Worm (Caenorhabditis elegans) whole organism, L4 larva: ENCODE data around the gene svop-1.
A peak's percentile ranks its signal among the peaks of the same experiment; 100 is the strongest.

Experiments
- D1046.2 ChIP-seq: fragments of 200-800 bp; sonication (Bioruptor generic); IDR thresholded peaks from 2 replicates; pipeline ENCODE4 v1.3.6; 2022; ENCODE audit warnings: missing genetic modification characterization, missing compliant biosample characterization
- F10B5.3 ChIP-seq: sonication (generic microtip); optimal IDR thresholded peaks from 2 replicates; lab custom pipeline; 2016; ENCODE audit warnings: mild to moderate bottlenecking, missing genetic modification characterization, missing compliant biosample characterization
- F26F4.8 ChIP-seq: fragments of 200-800 bp; sonication (Bioruptor generic); conservative IDR thresholded peaks from 2 replicates; pipeline ENCODE4 v1.3.6; 2022; ENCODE audit warnings: missing genetic modification characterization, missing compliant biosample characterization
- F37D6.2 ChIP-seq: sonication (generic microtip); optimal IDR thresholded peaks from 2 replicates; lab custom pipeline; 2016; ENCODE audit warnings: mild to moderate bottlenecking, missing genetic modification characterization, missing compliant biosample characterization
- R02D3.7 ChIP-seq: fragments of 150-350 bp; sonication (generic microtip); optimal IDR thresholded peaks from 3 replicates; lab custom pipeline; 2014; ENCODE audit warnings: missing biosample characterization, missing genetic modification characterization
- Y105C5A.15 ChIP-seq: fragments of 200-800 bp; sonication (Bioruptor generic); IDR thresholded peaks from 2 replicates; pipeline ENCODE4 v1.3.6; 2022; ENCODE audit warnings: missing genetic modification characterization, missing compliant biosample characterization
- Y48G9A.11 ChIP-seq: fragments of 200-800 bp; sonication (Bioruptor generic); IDR thresholded peaks from 2 replicates; pipeline ENCODE4 v1.3.6; 2022; ENCODE audit warnings: missing genetic modification reagents, missing genetic modification characterization, missing compliant biosample characterization
- Y5F2A.4 ChIP-seq: fragments of 200-800 bp; sonication (Bioruptor generic); optimal IDR thresholded peaks from 2 replicates; lab custom pipeline; 2018; ENCODE audit warnings: mild to moderate bottlenecking, missing genetic modification characterization, missing compliant biosample characterization
- Y75B8A.6 ChIP-seq: fragments of 200-800 bp; sonication (Bioruptor generic); IDR thresholded peaks from 2 replicates; pipeline ENCODE4 v1.3.6; 2022; ENCODE audit warnings: missing genetic modification reagents, missing genetic modification characterization, missing compliant biosample characterization
- ZK546.5 ChIP-seq, 2 experiments: sonication (generic microtip); optimal IDR thresholded peaks; 2 replicates each; lab custom pipeline; 2017; ENCODE audit warnings: missing biosample characterization in 2 of 2, missing genetic modification characterization in 2 of 2
- aha-1 ChIP-seq: fragments of 150-350 bp; peaks from one replicate; lab custom pipeline; 2014; ENCODE audit warnings: missing biosample characterization, missing genetic modification characterization
- ama-1 ChIP-seq: fragments of 150-350 bp; optimal IDR thresholded peaks from 2 replicates; lab custom pipeline; 2014; ENCODE audit warnings: inconsistent platforms, mixed read lengths
- ceh-20 ChIP-seq: fragments of 200-800 bp; sonication (Bioruptor generic); IDR thresholded peaks from 2 replicates; pipeline ENCODE4 v1.3.6; 2022; ENCODE audit warnings: missing genetic modification reagents, missing genetic modification characterization, missing compliant biosample characterization
- ceh-28 ChIP-seq: fragments of 150-350 bp; optimal IDR thresholded peaks from 2 replicates; lab custom pipeline; 2014; ENCODE audit warnings: missing biosample characterization, missing genetic modification reagents, missing genetic modification characterization
- ceh-32 ChIP-seq: sonication (generic microtip); optimal IDR thresholded peaks from 2 replicates; lab custom pipeline; 2016; ENCODE audit warnings: mild to moderate bottlenecking, missing genetic modification characterization, missing compliant biosample characterization; ENCODE audit not compliant: poor library complexity
- ceh-44 ChIP-seq: fragments of 200-800 bp; sonication (Bioruptor generic); IDR thresholded peaks from 2 replicates; pipeline ENCODE4 v1.3.6; 2022; ENCODE audit warnings: missing genetic modification reagents, missing genetic modification characterization, missing compliant biosample characterization
- ces-1 ChIP-seq: fragments of 150-350 bp; sonication (generic microtip); optimal IDR thresholded peaks from 4 replicates; lab custom pipeline; 2014; ENCODE audit warnings: missing biosample characterization, missing genetic modification reagents, missing genetic modification characterization
- daf-16 ChIP-seq, 3 experiments: sonication (generic microtip); optimal IDR thresholded peaks; 2 replicates each; lab custom pipeline; 2016 to 2017; ENCODE audit warnings: missing genetic modification characterization in 3 of 3, missing genetic modification reagents in 3 of 3, mild to moderate bottlenecking in 2 of 3, missing compliant biosample characterization in 2 of 3, missing biosample characterization in 1 of 3, moderate library complexity in 1 of 3
- daf-19 ChIP-seq: fragments of 200-800 bp; sonication (Bioruptor generic); conservative IDR thresholded peaks from 2 replicates; pipeline ENCODE4 v1.3.6; 2022; ENCODE audit warnings: missing genetic modification characterization, missing compliant biosample characterization
- daf-8 ChIP-seq: fragments of 200-800 bp; sonication (Bioruptor generic); IDR thresholded peaks from 2 replicates; pipeline ENCODE4 v1.3.6; 2022; ENCODE audit warnings: missing genetic modification characterization, missing compliant biosample characterization
- dmd-9 ChIP-seq: fragments of 200-800 bp; sonication (Bioruptor generic); IDR thresholded peaks from 2 replicates; pipeline ENCODE4 v1.3.6; 2022; ENCODE audit warnings: missing genetic modification reagents, missing genetic modification characterization, missing compliant biosample characterization
- dpl-1 ChIP-seq: fragments of 150-350 bp; optimal IDR thresholded peaks from 2 replicates; lab custom pipeline; 2014; ENCODE audit warnings: missing biosample characterization, missing genetic modification reagents, missing genetic modification characterization
- dve-1 ChIP-seq: sonication (generic microtip); optimal IDR thresholded peaks from 2 replicates; lab custom pipeline; 2017; ENCODE audit warnings: antibody characterized with exemption, mild to moderate bottlenecking, missing genetic modification characterization, missing compliant biosample characterization; ENCODE audit not compliant: insufficient read depth
- egl-43 ChIP-seq: fragments of 200-800 bp; sonication (Bioruptor generic); IDR thresholded peaks from 2 replicates; pipeline ENCODE4 v1.3.6; 2022; ENCODE audit warnings: missing genetic modification reagents, missing genetic modification characterization, missing compliant biosample characterization
- fkh-10 ChIP-seq: fragments of 150-350 bp; optimal IDR thresholded peaks from 2 replicates; lab custom pipeline; 2014; ENCODE audit warnings: missing biosample characterization, missing genetic modification reagents, missing genetic modification characterization
- hif-1 ChIP-seq, 2 experiments: sonication (generic microtip); optimal IDR thresholded peaks; 2 replicates each; lab custom pipeline; 2016 to 2017; ENCODE audit warnings: missing compliant biosample characterization in 2 of 2, missing genetic modification characterization in 2 of 2, missing genetic modification reagents in 2 of 2, missing genotype in 2 of 2, mild to moderate bottlenecking in 1 of 2
- hlh-11 ChIP-seq: fragments of 200-800 bp; sonication (Bioruptor generic); optimal IDR thresholded peaks from 2 replicates; lab custom pipeline; 2018; ENCODE audit warnings: mild to moderate bottlenecking, missing genetic modification characterization, missing compliant biosample characterization
- jun-1 ChIP-seq: fragments of 150-350 bp; optimal IDR thresholded peaks from 2 replicates; lab custom pipeline; 2014; ENCODE audit warnings: missing biosample characterization, missing genetic modification reagents, missing genetic modification characterization
- lin-1 ChIP-seq: fragments of 200-800 bp; sonication (Bioruptor generic); IDR thresholded peaks from 2 replicates; pipeline ENCODE4 v1.3.6; 2022; ENCODE audit warnings: missing genetic modification reagents, missing genetic modification characterization, missing compliant biosample characterization
- lin-13 ChIP-seq: fragments of 150-350 bp; optimal IDR thresholded peaks from 2 replicates; lab custom pipeline; 2014; ENCODE audit warnings: missing biosample characterization, missing genetic modification reagents, missing genetic modification characterization
- lsy-2 ChIP-seq, 2 experiments: fragments of 150-350 bp in 1 of 2; sonication (generic microtip) in 1 of 2; optimal IDR thresholded peaks; 2 replicates each; lab custom pipeline; 2014 to 2017; ENCODE audit warnings: missing biosample characterization in 2 of 2, missing genetic modification characterization in 2 of 2
- mdl-1 ChIP-seq, 2 experiments: fragments of 150-350 bp in 1 of 2; sonication (generic microtip) in 1 of 2; optimal IDR thresholded peaks; 2 replicates each; lab custom pipeline; 2014 to 2017; ENCODE audit warnings: missing biosample characterization in 2 of 2, missing genetic modification characterization in 2 of 2
- mep-1 ChIP-seq: fragments of 150-350 bp; sonication (generic microtip); optimal IDR thresholded peaks from 3 replicates; lab custom pipeline; 2014; ENCODE audit warnings: missing biosample characterization, missing genetic modification characterization
- nhr-111 ChIP-seq: fragments of 200-800 bp; sonication (Bioruptor generic); optimal IDR thresholded peaks from 2 replicates; lab custom pipeline; 2018; ENCODE audit warnings: mild to moderate bottlenecking, missing genetic modification characterization, missing compliant biosample characterization
- nhr-48 ChIP-seq: sonication (generic microtip); optimal IDR thresholded peaks from 2 replicates; lab custom pipeline; 2016; ENCODE audit warnings: mild to moderate bottlenecking, missing genetic modification characterization, missing compliant biosample characterization
- nhr-76 ChIP-seq: fragments of 150-350 bp; optimal IDR thresholded peaks from 2 replicates; lab custom pipeline; 2014; ENCODE audit warnings: missing biosample characterization, missing genetic modification characterization
- pha-4 ChIP-seq, 2 experiments: fragments of 150-350 bp in 1 of 2; fragments of 200-800 bp in 1 of 2; sonication (Bioruptor generic) in 1 of 2; IDR thresholded peaks in 1 of 2; optimal IDR thresholded peaks in 1 of 2; 2 replicates each; pipeline versions ENCODE4 v1.3.6 to Lab custom; 2014 to 2022; ENCODE audit warnings: missing genetic modification characterization in 2 of 2, missing genetic modification reagents in 2 of 2, missing biosample characterization in 1 of 2, missing compliant biosample characterization in 1 of 2
- php-3 ChIP-seq: fragments of 200-800 bp; sonication (Bioruptor generic); IDR thresholded peaks from 2 replicates; pipeline ENCODE4 v1.3.6; 2022; ENCODE audit warnings: missing genetic modification reagents, missing genetic modification characterization, missing compliant biosample characterization
- pqm-1 ChIP-seq: sonication (generic microtip); optimal IDR thresholded peaks from 2 replicates; lab custom pipeline; 2017; ENCODE audit warnings: missing biosample characterization, missing genetic modification characterization
- rbr-2 ChIP-seq: sonication (generic microtip); optimal IDR thresholded peaks from 2 replicates; lab custom pipeline; 2016; ENCODE audit warnings: missing genotype, missing genetic modification characterization, missing compliant biosample characterization
- saeg-2 ChIP-seq: fragments of 200-800 bp; sonication (Bioruptor generic); IDR thresholded peaks from 2 replicates; pipeline ENCODE4 v1.3.6; 2022; ENCODE audit warnings: missing genetic modification reagents, missing genetic modification characterization, missing compliant biosample characterization
- snpc-1.2 ChIP-seq: fragments of 200-800 bp; sonication (Bioruptor generic); IDR thresholded peaks from 2 replicates; pipeline ENCODE4 v1.3.6; 2022; ENCODE audit warnings: missing genetic modification reagents, missing genetic modification characterization, missing compliant biosample characterization
- spr-1 ChIP-seq: sonication (generic microtip); optimal IDR thresholded peaks from 2 replicates; lab custom pipeline; 2016; ENCODE audit warnings: mild to moderate bottlenecking, missing genetic modification characterization, missing compliant biosample characterization
- tra-1 ChIP-seq: fragments of 200-800 bp; sonication (Bioruptor generic); IDR thresholded peaks from 2 replicates; pipeline ENCODE4 v1.3.6; 2022; ENCODE audit warnings: missing genetic modification reagents, missing genetic modification characterization, missing compliant biosample characterization
- zfp-2 ChIP-seq: sonication (generic microtip); optimal IDR thresholded peaks from 2 replicates; lab custom pipeline; 2016; ENCODE audit warnings: mild to moderate bottlenecking, missing genetic modification characterization, missing compliant biosample characterization
- zfp-3 ChIP-seq: fragments of 200-800 bp; sonication (Bioruptor generic); conservative IDR thresholded peaks from 2 replicates; pipeline ENCODE4 v1.3.6; 2022; ENCODE audit warnings: missing genetic modification reagents, missing genetic modification characterization, missing compliant biosample characterization
- zip-2 ChIP-seq: fragments of 150-350 bp; optimal IDR thresholded peaks from 2 replicates; lab custom pipeline; 2014; ENCODE audit warnings: missing biosample characterization, missing genetic modification characterization
- ztf-11 ChIP-seq: fragments of 150-350 bp; optimal IDR thresholded peaks from 2 replicates; lab custom pipeline; 2014; ENCODE audit warnings: missing biosample characterization, missing genetic modification characterization

Gene svop-1

ce11 chrIII:8904044-8904443, 18.8 kb upstream of the svop-1 start, which contains the start of gene lin-9 (continued):
- TF ChIP-seq ZK546.5 (tag; optimal IDR thresholded peaks at IDR 0.05; lab: Kevin White, UChicago) (peak in 1 of 2 experiments; percentile 26), php-3 (GFP tag; lab: Robert Waterston, UW) (peak; percentile 86; the same call in 1 of the 2 replicates), R02D3.7 (tag; lab: Kevin White, UChicago) (no peak), egl-43 (peak; percentile 93), ama-1 (peak; percentile 47), snpc-1.2 (GFP tag; lab: Robert Waterston, UW) (peak; percentile 82), ceh-44 (peak; percentile 81), pha-4 (GFP tag; IDR thresholded peaks at IDR 0.05; lab: Robert Waterston, UW) (peak; percentile 93), pha-4 (tag; optimal IDR thresholded peaks at IDR 0.05; lab: Kevin White, UChicago) (no peak), ces-1 (GFP tag; lab: Kevin White, UChicago) (peak; percentile 37), mep-1 (tag; lab: Kevin White, UChicago) (peak; percentile 97), daf-16 (GFP tag; optimal IDR thresholded peaks at IDR 0.05; lab: Kevin White, UChicago) (peak; percentile 64 to 91), daf-16 (tag; optimal IDR thresholded peaks at IDR 0.05; lab: Kevin White, UChicago) (peak; percentile 89), nhr-111 (GFP tag; lab: Kevin White, UChicago) (no peak), Y105C5A.15 (no peak), daf-8 (GFP tag; lab: Robert Waterston, UW) (no peak), lsy-2 (tag; optimal IDR thresholded peaks at IDR 0.05; lab: Kevin White, UChicago) (peak; percentile 99 to 100), mdl-1 (tag; optimal IDR thresholded peaks at IDR 0.05; lab: Kevin White, UChicago) (peak; percentile 15 to 82), lin-13 (GFP tag; lab: Kevin White, UChicago) (peak; percentile 97), saeg-2 (GFP tag; lab: Robert Waterston, UW) (peak; percentile 78; the same call in 1 of the 2 replicates), hlh-11 (tag; lab: Kevin White, UChicago) (peak; percentile 100), zfp-2 (peak; percentile 67), ceh-28 (peak; percentile 35), dpl-1 (peak; percentile 97), fkh-10 (GFP tag; lab: Kevin White, UChicago) (peak; percentile 97), F10B5.3 (tag; lab: Kevin White, UChicago) (peak; percentile 90), ceh-32 (tag; lab: Kevin White, UChicago) (peak; percentile 76), F37D6.2 (tag; lab: Kevin White, UChicago) (peak; percentile 87), daf-19 (no peak), lin-1 (GFP tag; lab: Robert Waterston, UW) (peak; percentile 93), zip-2 (tag; lab: Kevin White, UChicago) (peak; percentile 20), dmd-9 (peak; percentile 90), tra-1 (GFP tag; lab: Robert Waterston, UW) (peak; percentile 92), nhr-48 (tag; lab: Kevin White, UChicago) (peak; percentile 88), D1046.2 (peak; percentile 86), nhr-76 (tag; lab: Kevin White, UChicago) (no peak), aha-1 (tag; lab: Kevin White, UChicago) (peak; percentile 100), pqm-1 (tag; lab: Kevin White, UChicago) (peak; percentile 19), ceh-20 (GFP tag; lab: Robert Waterston, UW) (peak; percentile 95), spr-1 (tag; lab: Kevin White, UChicago) (peak; percentile 93), Y5F2A.4 (GFP tag; lab: Kevin White, UChicago) (peak; percentile 2), F26F4.8 (GFP tag; lab: Robert Waterston, UW) (no peak), zfp-3 (GFP tag; lab: Robert Waterston, UW) (peak; percentile 91), rbr-2 (peak; percentile 94), Y75B8A.6 (GFP tag; lab: Robert Waterston, UW) (no peak), jun-1 (tag; lab: Kevin White, UChicago) (peak; percentile 84), ztf-11 (tag; lab: Kevin White, UChicago) (no peak), hif-1 (tag; optimal IDR thresholded peaks at IDR 0.05; lab: Kevin White, UChicago) (peak; percentile 57 to 89), dve-1 (peak; percentile 99), Y48G9A.11 (peak; percentile 91)
